Fruit fly (Drosophila melanogaster) whole organism, embryonic: ENCODE measurements around the gene CG32344.
A peak's percentile ranks its signal among the peaks of the same experiment; 100 is the strongest.

Source experiments
- Atf3 ChIP-seq: fragments of 200-800 bp; sonication (Bioruptor generic); optimal IDR thresholded peaks from 3 replicates; lab custom pipeline; 2016; ENCODE audit warnings: missing biosample characterization, missing genetic modification characterization
- Blimp-1 ChIP-seq: fragments of 200-800 bp; sonication (Bioruptor generic); optimal IDR thresholded peaks from 3 replicates; lab custom pipeline; 2018; ENCODE audit warnings: missing biosample characterization, missing genetic modification characterization, mild to moderate bottlenecking, moderate library complexity, missing genetic modification reagents
- CG10543 ChIP-seq: fragments of 200-800 bp; sonication (Bioruptor generic); optimal IDR thresholded peaks from 3 replicates; lab custom pipeline; 2017; ENCODE audit warnings: missing biosample characterization, mild to moderate bottlenecking, missing genetic modification characterization, moderate library complexity
- CG12155 ChIP-seq: fragments of 200-800 bp; sonication (Bioruptor generic); optimal IDR thresholded peaks from 3 replicates; lab custom pipeline; 2016; ENCODE audit warnings: missing biosample characterization, missing genetic modification characterization
- CG13894 ChIP-seq: fragments of 200-800 bp; sonication (Bioruptor generic); optimal IDR thresholded peaks from 3 replicates; lab custom pipeline; 2018; ENCODE audit warnings: missing biosample characterization, mild to moderate bottlenecking, missing genetic modification characterization, moderate library complexity
- CG16813 ChIP-seq: fragments of 200-800 bp; sonication (Bioruptor generic); IDR thresholded peaks from 3 replicates; pipeline ENCODE4 v1.3.6; 2022; ENCODE audit warnings: missing biosample characterization, missing genetic modification characterization; ENCODE audit not compliant: partially characterized antibody
- CG17361 ChIP-seq: fragments of 200-800 bp; sonication (Bioruptor generic); IDR thresholded peaks from 3 replicates; pipeline ENCODE4 v1.3.6; 2022; ENCODE audit warnings: missing biosample characterization, missing genetic modification characterization
- CG1792 ChIP-seq: fragments of 200-800 bp; sonication (Bioruptor generic); optimal IDR thresholded peaks from 2 replicates; lab custom pipeline; 2016; ENCODE audit warnings: missing biosample characterization, missing genetic modification characterization
- CG2875 ChIP-seq: fragments of 200-800 bp; sonication (Bioruptor generic); optimal IDR thresholded peaks from 2 replicates; lab custom pipeline; 2017; ENCODE audit warnings: missing biosample characterization, mild to moderate bottlenecking, missing genetic modification characterization, missing genetic modification reagents
- CG30020 ChIP-seq: fragments of 200-800 bp; optimal IDR thresholded peaks from 2 replicates; lab custom pipeline; 2019; ENCODE audit warnings: missing biosample characterization, mild to moderate bottlenecking, missing genetic modification characterization, moderate library complexity
- CG31388 ChIP-seq: fragments of 200-800 bp; sonication (Bioruptor generic); optimal IDR thresholded peaks from 2 replicates; lab custom pipeline; 2016; ENCODE audit warnings: missing biosample characterization, missing genetic modification characterization
- CG42726 ChIP-seq: fragments of 200-800 bp; sonication (Bioruptor generic); IDR thresholded peaks from 2 replicates; pipeline ENCODE4 v1.3.6; 2022; ENCODE audit warnings: missing biosample characterization, missing genetic modification characterization; ENCODE audit not compliant: partially characterized antibody
- CG4328 ChIP-seq: fragments of 200-800 bp; sonication (Bioruptor generic); optimal IDR thresholded peaks from 3 replicates; lab custom pipeline; 2017; ENCODE audit warnings: missing biosample characterization, missing genetic modification reagents, missing genetic modification characterization
- CG4404 ChIP-seq: fragments of 200-800 bp; sonication (Bioruptor generic); IDR thresholded peaks from 2 replicates; pipeline ENCODE4 v1.3.6; 2022; ENCODE audit warnings: missing biosample characterization, missing genetic modification characterization
- CG4730 ChIP-seq: fragments of 200-800 bp; sonication (Bioruptor generic); IDR thresholded peaks from 2 replicates; pipeline ENCODE4 v1.3.6; 2022; ENCODE audit warnings: missing biosample characterization, missing genetic modification characterization
- CG5245 ChIP-seq: fragments of 200-800 bp; sonication (Bioruptor generic); optimal IDR thresholded peaks from 3 replicates; lab custom pipeline; 2016; ENCODE audit warnings: missing biosample characterization, missing genetic modification characterization
- CG6689 ChIP-seq: fragments of 200-800 bp; sonication (Bioruptor generic); IDR thresholded peaks from 2 replicates; pipeline ENCODE4 v1.3.6; 2022; ENCODE audit warnings: missing biosample characterization, missing genetic modification characterization
- CG7745 ChIP-seq: fragments of 200-800 bp; sonication (Bioruptor generic); optimal IDR thresholded peaks from 2 replicates; lab custom pipeline; 2018; ENCODE audit warnings: missing biosample characterization, mild to moderate bottlenecking, missing genetic modification characterization, moderate library complexity
- CG8089 ChIP-seq: fragments of 200-800 bp; sonication (Bioruptor generic); optimal IDR thresholded peaks from 3 replicates; lab custom pipeline; 2016; ENCODE audit warnings: missing biosample characterization, missing genetic modification characterization
- CTCF ChIP-seq: fragments of 200-800 bp; sonication (Bioruptor generic); optimal IDR thresholded peaks from 2 replicates; lab custom pipeline; 2017; ENCODE audit warnings: missing biosample characterization, mild to moderate bottlenecking, missing genetic modification characterization, moderate library complexity
- CoRest ChIP-seq: fragments of 200-800 bp; sonication (Bioruptor generic); optimal IDR thresholded peaks from 3 replicates; lab custom pipeline; 2018; ENCODE audit warnings: missing biosample characterization, mild to moderate bottlenecking, missing genetic modification characterization, moderate library complexity
- D19B ChIP-seq: fragments of 200-800 bp; sonication (Bioruptor generic); optimal IDR thresholded peaks from 2 replicates; lab custom pipeline; 2017; ENCODE audit warnings: missing biosample characterization, mild to moderate bottlenecking, missing genetic modification characterization
- Dbx ChIP-seq: fragments of 200-800 bp; sonication (Bioruptor generic); IDR thresholded peaks from 3 replicates; pipeline ENCODE4 v1.3.6; 2022; ENCODE audit warnings: missing biosample characterization, missing genetic modification characterization
- Dip2 ChIP-seq: fragments of 200-800 bp; sonication (Bioruptor generic); IDR thresholded peaks from 2 replicates; pipeline ENCODE4 v1.3.6; 2022; ENCODE audit warnings: missing biosample characterization, missing genetic modification characterization
- ERR ChIP-seq: fragments of 200-800 bp; sonication (Bioruptor generic); optimal IDR thresholded peaks from 2 replicates; lab custom pipeline; 2016; ENCODE audit warnings: missing biosample characterization, missing genetic modification characterization
- GATAe ChIP-seq: fragments of 200-800 bp; sonication (Bioruptor generic); conservative IDR thresholded peaks from 2 replicates; pipeline ENCODE4 v1.3.6; 2022; ENCODE audit warnings: missing biosample characterization, missing genetic modification characterization
- HLH4C ChIP-seq: fragments of 200-800 bp; sonication (Bioruptor generic); IDR thresholded peaks from 3 replicates; pipeline ENCODE4 v1.3.6; 2022; ENCODE audit warnings: missing biosample characterization, missing genetic modification characterization; ENCODE audit not compliant: partially characterized antibody
- Hr3 ChIP-seq: fragments of 200-800 bp; sonication (Bioruptor generic); optimal IDR thresholded peaks from 3 replicates; lab custom pipeline; 2016; ENCODE audit warnings: missing biosample characterization, missing genetic modification characterization
- Hr39 ChIP-seq: fragments of >200 bp; optimal IDR thresholded peaks from 2 replicates; lab custom pipeline; 2017
- NfI ChIP-seq: fragments of 200-800 bp; sonication (Bioruptor generic); optimal IDR thresholded peaks from 3 replicates; lab custom pipeline; 2018; ENCODE audit warnings: missing biosample characterization, mild to moderate bottlenecking, missing genetic modification characterization, moderate library complexity
- Oaz ChIP-seq: fragments of 200-800 bp; sonication (Bioruptor generic); IDR thresholded peaks from 2 replicates; pipeline ENCODE4 v1.3.6; 2022; ENCODE audit warnings: missing biosample characterization, missing genetic modification characterization
- Rfx ChIP-seq: fragments of 200-800 bp; sonication (Bioruptor generic); IDR thresholded peaks from 2 replicates; pipeline ENCODE4 v1.3.6; 2022; ENCODE audit warnings: missing biosample characterization, missing genetic modification characterization
- Sox100B ChIP-seq: fragments of 200-800 bp; sonication (Bioruptor generic); optimal IDR thresholded peaks from 3 replicates; lab custom pipeline; 2018; ENCODE audit warnings: missing biosample characterization, mild to moderate bottlenecking, missing genetic modification characterization
- Sox102F ChIP-seq: fragments of 200-800 bp; sonication (Bioruptor generic); optimal IDR thresholded peaks from 2 replicates; lab custom pipeline; 2018; ENCODE audit warnings: missing biosample characterization, mild to moderate bottlenecking, missing genetic modification characterization, moderate library complexity
- ap ChIP-seq: fragments of 200-800 bp; sonication (Bioruptor generic); IDR thresholded peaks from 2 replicates; pipeline ENCODE4 v1.3.6; 2022; ENCODE audit warnings: missing biosample characterization, missing genetic modification characterization
- az2 ChIP-seq: fragments of 200-800 bp; sonication (Bioruptor generic); optimal IDR thresholded peaks from 3 replicates; lab custom pipeline; 2016; ENCODE audit warnings: missing biosample characterization, missing genetic modification characterization
- croc ChIP-seq: fragments of 200-800 bp; sonication (Bioruptor generic); conservative IDR thresholded peaks from 3 replicates; pipeline ENCODE4 v1.3.6; 2022; ENCODE audit warnings: missing biosample characterization, missing genetic modification characterization
- cwo ChIP-seq: fragments of 200-800 bp; sonication (Bioruptor generic); optimal IDR thresholded peaks from 3 replicates; lab custom pipeline; 2017; ENCODE audit warnings: missing biosample characterization, missing genetic modification characterization, mild to moderate bottlenecking, moderate library complexity, missing genetic modification reagents
- fu2 ChIP-seq: fragments of 200-800 bp; sonication (Bioruptor generic); optimal IDR thresholded peaks from 2 replicates; lab custom pipeline; 2016; ENCODE audit warnings: missing biosample characterization, missing genetic modification characterization
- grn ChIP-seq: fragments of 200-800 bp; sonication (Bioruptor generic); optimal IDR thresholded peaks from 3 replicates; lab custom pipeline; 2017; ENCODE audit warnings: missing biosample characterization, missing genetic modification characterization
- gsb ChIP-seq: fragments of 200-800 bp; sonication (Bioruptor generic); IDR thresholded peaks from 2 replicates; pipeline ENCODE4 v1.3.6; 2022; ENCODE audit warnings: missing biosample characterization, missing genetic modification characterization
- insv ChIP-seq, 2 experiments: fragments of 200-800 bp; sonication (Bioruptor generic); optimal IDR thresholded peaks; 3 replicates each; lab custom pipeline; 2016 to 2018; ENCODE audit warnings: missing biosample characterization in 2 of 2, missing genetic modification characterization in 2 of 2
- ken ChIP-seq: fragments of 200-800 bp; sonication (Bioruptor generic); IDR thresholded peaks from 3 replicates; pipeline ENCODE4 v1.3.6; 2022; ENCODE audit warnings: missing biosample characterization, missing genetic modification characterization
- mam ChIP-seq: fragments of 200-800 bp; sonication (Bioruptor generic); optimal IDR thresholded peaks from 3 replicates; lab custom pipeline; 2016; ENCODE audit warnings: missing biosample characterization, missing genetic modification characterization
- p53 ChIP-seq: fragments of 200-800 bp; sonication (Bioruptor generic); optimal IDR thresholded peaks from 2 replicates; lab custom pipeline; 2016; ENCODE audit warnings: missing biosample characterization, missing genetic modification characterization
- pros ChIP-seq: fragments of 200-800 bp; sonication (Bioruptor generic); optimal IDR thresholded peaks from 3 replicates; lab custom pipeline; 2019; ENCODE audit warnings: missing biosample characterization, mild to moderate bottlenecking, missing genetic modification characterization, moderate library complexity
- sens ChIP-seq: fragments of 200-800 bp; sonication (Bioruptor generic); peaks from one replicate; lab custom pipeline; 2016; ENCODE audit warnings: missing biosample characterization, missing genetic modification characterization
- slp2 ChIP-seq: fragments of 200-800 bp; sonication (Bioruptor generic); optimal IDR thresholded peaks from 2 replicates; lab custom pipeline; 2016; ENCODE audit warnings: missing biosample characterization, missing genetic modification characterization
- ssp ChIP-seq: fragments of 200-800 bp; sonication (Bioruptor generic); IDR thresholded peaks from 2 replicates; pipeline ENCODE4 v1.3.6; 2022; ENCODE audit warnings: missing biosample characterization, missing genetic modification characterization
- tio ChIP-seq: fragments of 200-800 bp; sonication (Bioruptor generic); optimal IDR thresholded peaks from 2 replicates; lab custom pipeline; 2017; ENCODE audit warnings: missing biosample characterization, missing genetic modification characterization, inconsistent platforms

CG32344 gene

dm6 chr3L:331842-332802, 7.6 kb upstream of the CG32344 start, which contains the start of gene mthl9 (continued):
- TF ChIP-seq CG42726 (GFP tag; lab: Robert Waterston, UW) (no peak), ken (GFP tag; lab: Robert Waterston, UW) (0 out of 3 replicates have a peak, but pooled peaks have one; percentile 25), CG17361 (GFP tag; lab: Robert Waterston, UW) (no peak; the same call in 2 of the 3 replicates), CG10543 (GFP tag; lab: Kevin White, UChicago) (peak; percentile 94), CG6689 (GFP tag; lab: Robert Waterston, UW) (no peak), Dip2 (GFP tag; lab: Robert Waterston, UW) (no peak), Sox102F (no peak), ssp (GFP tag; lab: Robert Waterston, UW) (no peak), CG30020 (no peak), CG16813 (GFP tag; lab: Robert Waterston, UW) (no peak), HLH4C (GFP tag; lab: Robert Waterston, UW) (no peak), ap (no peak), gsb (GFP tag; lab: Robert Waterston, UW) (no peak), p53 (no peak), pros (GFP tag; lab: Kevin White, UChicago) (peak; percentile 42), Rfx (GFP tag; lab: Robert Waterston, UW) (peak; percentile 26; the same call in 1 of the 2 replicates), Blimp-1 (GFP tag; lab: Kevin White, UChicago) (no peak), az2 (GFP tag; lab: Kevin White, UChicago) (no peak), CoRest (tag; lab: Kevin White, UChicago) (peak; percentile 17), fu2 (GFP tag; lab: Kevin White, UChicago) (no peak), Sox100B (GFP tag; lab: Kevin White, UChicago) (no peak), sens (GFP tag; lab: Kevin White, UChicago) (no peak), CG31388 (GFP tag; lab: Kevin White, UChicago) (no peak), Hr39 (lab: Kevin White, UChicago) (no peak), Atf3 (GFP tag; lab: Kevin White, UChicago) (no peak), CG1792 (GFP tag; lab: Kevin White, UChicago) (no peak), mam (no peak), CG2875 (GFP tag; lab: Kevin White, UChicago) (no peak), insv (GFP tag; optimal IDR thresholded peaks at IDR 0.05; lab: Kevin White, UChicago) (no peak), CG8089 (GFP tag; lab: Kevin White, UChicago) (no peak), CG13894 (tag; lab: Kevin White, UChicago) (peak; percentile 42), grn (peak; percentile 14), GATAe (peak; percentile 24; the same call in 1 of the 2 replicates), Hr3 (GFP tag; lab: Kevin White, UChicago) (no peak), CG4730 (GFP tag; lab: Robert Waterston, UW) (no peak), cwo (peak; percentile 60), CG5245 (no peak), Oaz (GFP tag; lab: Robert Waterston, UW) (no peak), CG12155 (peak; percentile 53), croc (GFP tag; lab: Robert Waterston, UW) (no peak), CG4328 (peak; percentile 26), Dbx (GFP tag; lab: Robert Waterston, UW) (0 out of 3 replicates have a peak, but pooled peaks have one; percentile 19), ERR (GFP tag; lab: Kevin White, UChicago) (no peak), CG7745 (tag; lab: Kevin White, UChicago) (no peak), tio (GFP tag; lab: Kevin White, UChicago) (no peak), CTCF (GFP tag; lab: Kevin White, UChicago) (peak; percentile 80), D19B (GFP tag; lab: Kevin White, UChicago) (no peak), CG4404 (GFP tag; lab: Robert Waterston, UW) (no peak), NfI (GFP tag; lab: Kevin White, UChicago) (peak; percentile 8), slp2 (no peak)
